Fruit fly (Drosophila melanogaster): ENCODE data around the gene CG34323.

Gene CG34323

DNA sequence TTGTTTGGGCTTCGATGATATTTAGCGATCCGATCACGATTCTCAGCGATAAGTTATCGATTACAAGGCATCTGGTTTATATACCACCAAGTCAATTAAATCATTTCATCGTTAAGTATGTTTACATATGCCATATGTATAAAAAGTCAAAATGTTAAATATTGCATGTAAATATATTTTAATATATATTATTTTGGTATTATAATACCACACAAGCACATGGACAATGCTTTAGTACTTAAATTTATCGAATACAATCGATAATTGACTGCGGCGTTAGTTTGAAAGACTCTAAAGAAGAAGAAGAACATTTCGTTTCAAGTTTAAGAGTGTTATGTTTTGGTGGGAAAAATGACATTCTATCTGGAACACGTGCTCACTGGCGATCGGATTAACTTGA is at the start of gene CG34323:
TSS of gene CG34323 (plus strand) at position 301 of the 400 bp plus-strand sequence.
- TF ChIP-seq CrebA (GFP tag; optimal IDR thresholded peaks at IDR 0.05; ENCODE audit: borderline replicate concordance) = no peak
- TF ChIP-seq jim (GFP tag; optimal IDR thresholded peaks at IDR 0.05) = no peak
- no peak for TF ChIP-seq Hr78 (GFP tag; optimal IDR thresholded peaks at IDR 0.05)
- TF ChIP-seq OdsH (GFP tag; optimal IDR thresholded peaks at IDR 0.05) = no peak
- no peak for TF ChIP-seq ey (GFP tag; optimal IDR thresholded peaks at IDR 0.05)
- no peak for TF ChIP-seq Abd-B (GFP tag; optimal IDR thresholded peaks at IDR 0.05)
- no peak for TF ChIP-seq Sp1 (GFP tag; optimal IDR thresholded peaks at IDR 0.05)
- TF ChIP-seq Dif (GFP tag; optimal IDR thresholded peaks at IDR 0.05; ENCODE audit: partially characterized antibody) = no peak
- no peak for TF ChIP-seq CG32264 (GFP tag; optimal IDR thresholded peaks at IDR 0.05)
- no peak for TF ChIP-seq dmrt93B (GFP tag; optimal IDR thresholded peaks at IDR 0.05)
- no peak for TF ChIP-seq pan (optimal IDR thresholded peaks at IDR 0.05)
- TF ChIP-seq HLH106 (tag; optimal IDR thresholded peaks at IDR 0.05) = no peak
- TF ChIP-seq br (GFP tag; optimal IDR thresholded peaks at IDR 0.05) = no peak
- TF ChIP-seq tai (GFP tag; optimal IDR thresholded peaks at IDR 0.05) = no peak
- TF ChIP-seq fru (GFP tag; optimal IDR thresholded peaks at IDR 0.05) = no peak
- TF ChIP-seq rgr (GFP tag; optimal IDR thresholded peaks at IDR 0.05) = no peak

DNA sequence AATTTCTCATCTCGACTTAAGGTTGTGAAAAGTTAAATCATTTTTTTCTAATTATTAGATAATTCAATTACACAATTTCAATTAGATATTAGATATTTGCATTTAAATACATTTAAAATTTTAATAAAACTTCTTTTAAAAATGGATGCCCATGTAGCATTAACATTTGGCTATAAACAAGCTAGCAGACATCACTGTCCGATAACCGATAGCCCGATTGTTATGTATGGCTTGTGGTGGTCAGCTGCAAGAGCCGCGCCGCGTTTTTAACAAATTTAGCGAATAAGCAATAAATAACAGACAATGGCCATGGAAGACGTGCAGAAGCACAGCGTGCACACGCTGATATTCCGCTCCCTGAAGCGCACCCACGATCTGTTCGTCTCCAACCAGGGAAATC is 49.4 kb upstream of the CG34323 start, which contains the start of gene Tango4:
TSS of gene Tango4 (plus strand) at position 212 of the 400 bp plus-strand sequence.
- TF ChIP-seq woc (GFP tag; optimal IDR thresholded peaks at IDR 0.05) = peak; percentile 31
- no peak for TF ChIP-seq Jra (GFP tag; optimal IDR thresholded peaks at IDR 0.05)
- TF ChIP-seq Myc (optimal IDR thresholded peaks at IDR 0.05) = peak; percentile 62
- no peak for TF ChIP-seq Hr78 (GFP tag; optimal IDR thresholded peaks at IDR 0.05)

DNA sequence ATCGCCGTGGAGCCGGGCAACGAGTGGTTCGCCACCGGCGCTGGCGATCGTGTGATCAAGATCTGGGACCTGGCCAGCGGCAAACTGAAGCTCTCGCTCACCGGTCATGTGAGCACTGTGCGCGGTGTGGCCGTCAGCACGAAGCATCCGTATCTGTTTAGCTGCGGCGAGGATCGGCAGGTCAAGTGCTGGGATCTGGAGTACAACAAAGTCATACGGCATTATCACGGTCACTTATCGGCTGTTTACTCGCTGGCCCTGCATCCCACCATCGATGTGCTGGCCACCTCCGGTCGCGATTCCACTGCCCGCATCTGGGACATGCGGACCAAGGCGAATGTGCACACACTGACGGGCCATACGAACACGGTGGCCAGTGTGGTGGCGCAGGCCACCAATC is 48.5 kb upstream of the CG34323 start:
- TF ChIP-seq Vsx2 (GFP tag; optimal IDR thresholded peaks at IDR 0.05; ENCODE audit: partially characterized antibody) = no peak
- TF ChIP-seq foxo (GFP tag; optimal IDR thresholded peaks at IDR 0.05) = no peak
- no peak for TF ChIP-seq Hr78 (GFP tag; optimal IDR thresholded peaks at IDR 0.05)
- TF ChIP-seq Hr83 (GFP tag; optimal IDR thresholded peaks at IDR 0.05; ENCODE audit: poor library complexity, severe bottlenecking) = no peak
- TF ChIP-seq GATAd (GFP tag; optimal IDR thresholded peaks at IDR 0.05) = no peak
- TF ChIP-seq N (GFP tag; optimal IDR thresholded peaks at IDR 0.05) = no peak
- TF ChIP-seq Dfd (GFP tag; optimal IDR thresholded peaks at IDR 0.05) = no peak

DNA sequence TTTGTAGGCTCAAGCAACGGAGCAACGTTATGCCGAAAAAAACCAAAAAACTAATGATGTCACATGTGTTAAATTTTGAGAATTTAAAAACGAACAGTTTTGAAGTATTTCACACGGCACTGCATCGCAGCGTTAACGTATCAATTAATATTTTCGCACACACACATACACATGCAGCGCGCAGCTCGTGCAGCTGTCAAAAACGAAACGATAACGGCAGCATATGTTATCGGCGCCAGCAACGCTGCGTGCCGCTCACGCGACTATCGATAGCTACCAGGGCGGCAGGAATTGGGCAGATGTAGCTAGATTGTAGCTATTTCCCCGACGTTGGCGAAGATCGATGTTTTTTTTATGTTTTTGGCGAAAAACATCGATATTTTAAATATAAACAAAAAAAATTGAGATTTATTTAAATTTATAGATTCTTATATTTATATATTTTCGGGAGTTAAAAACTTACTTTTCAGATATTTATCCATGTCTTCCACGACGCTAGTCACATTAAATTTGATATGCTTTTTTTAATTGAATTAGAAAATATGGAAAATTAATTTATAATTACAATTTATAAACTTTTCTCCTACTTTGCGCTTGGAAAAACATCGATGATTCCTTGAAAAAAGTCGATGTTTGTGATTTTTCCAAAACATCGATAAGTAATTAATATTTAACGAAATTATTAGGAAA is 41.3 kb upstream of the CG34323 start, which contains the start of gene Usp7:
TSS of gene Usp7 (minus strand) at position 208 of the 690 bp plus-strand sequence.
- peak; percentile 4 for TF ChIP-seq Sp1 (GFP tag; optimal IDR thresholded peaks at IDR 0.05)
- TF ChIP-seq woc (GFP tag; optimal IDR thresholded peaks at IDR 0.05) = peak; percentile 49
- TF ChIP-seq Hr83 (GFP tag; optimal IDR thresholded peaks at IDR 0.05; ENCODE audit: poor library complexity, severe bottlenecking) = no peak
- TF ChIP-seq Myc (optimal IDR thresholded peaks at IDR 0.05) = peak; percentile 64
- no peak for TF ChIP-seq Rel (GFP tag; optimal IDR thresholded peaks at IDR 0.05)
- peak; percentile 36 for TF ChIP-seq Rel (tag; optimal IDR thresholded peaks at IDR 0.05)
- TF ChIP-seq tai (GFP tag; optimal IDR thresholded peaks at IDR 0.05) = no peak

DNA sequence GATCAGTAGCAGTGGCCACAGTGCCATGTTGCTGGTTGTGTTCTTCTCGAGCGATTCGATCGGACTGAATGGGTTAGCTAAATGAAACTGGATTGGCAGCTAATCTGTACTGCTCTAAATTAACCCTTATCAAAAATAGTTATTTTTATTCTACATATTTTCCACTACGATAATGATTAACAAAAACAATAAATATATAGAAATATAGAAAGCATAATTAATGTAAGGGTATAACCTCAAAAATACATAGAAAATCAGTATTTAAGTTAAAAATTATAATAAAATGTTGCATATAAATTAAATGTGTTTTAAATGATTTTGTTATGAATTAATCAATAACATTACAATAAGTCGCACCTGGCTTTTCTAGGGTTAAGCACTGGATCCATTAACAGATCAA is 38.8 kb upstream of the CG34323 start, which contains the start of gene Cyp311a1:
TSS of gene Cyp311a1 (minus strand) at position 66 of the 400 bp plus-strand sequence.
- TF ChIP-seq Mio (GFP tag; optimal IDR thresholded peaks at IDR 0.05) = no peak
- TF ChIP-seq HLH106 (tag; optimal IDR thresholded peaks at IDR 0.05) = peak; percentile 7
- no peak for TF ChIP-seq Myc (optimal IDR thresholded peaks at IDR 0.05)
- TF ChIP-seq Hr83 (GFP tag; optimal IDR thresholded peaks at IDR 0.05; ENCODE audit: poor library complexity, severe bottlenecking) = no peak
- TF ChIP-seq Dfd (GFP tag; optimal IDR thresholded peaks at IDR 0.05) = no peak
- TF ChIP-seq Sp1 (GFP tag; optimal IDR thresholded peaks at IDR 0.05) = peak; percentile 23
- TF ChIP-seq Abd-B (GFP tag; optimal IDR thresholded peaks at IDR 0.05) = no peak

dm6 chrX:12032136-12032682 is 38.0 kb upstream of the CG34323 start, which contains the start of gene Cyp318a1:
Cyp318a1 (plus strand) TSS chrX:12032632.
- TF ChIP-seq tai (GFP tag; optimal IDR thresholded peaks at IDR 0.05) (no peak), fru (GFP tag; optimal IDR thresholded peaks at IDR 0.05) (no peak), Hr83 (GFP tag; optimal IDR thresholded peaks at IDR 0.05; ENCODE audit: poor library complexity, severe bottlenecking) (no peak), h (GFP tag; optimal IDR thresholded peaks at IDR 0.05) (no peak), CG9705 (GFP tag; optimal IDR thresholded peaks at IDR 0.05) (no peak)

Measured in whole organism, wandering third instar larva.